Fruit fly (Drosophila melanogaster): ENCODE results near the gene CG7655.
A peak's percentile ranks its signal among the peaks of the same experiment; 100 is the strongest.

Gene CG7655

dm6 chr3R:17701131-17701593, 18.7 kb downstream of the CG7655 start (continued):
- TF ChIP-seq CG13894 (tag; optimal IDR thresholded peaks at IDR 0.05) (peak; percentile 49), chn (GFP tag; optimal IDR thresholded peaks at IDR 0.05) (no peak), D19A (tag; optimal IDR thresholded peaks at IDR 0.05) (peak; percentile 34), Scr (GFP tag; IDR thresholded peaks at IDR 0.05; ENCODE audit: partially characterized antibody) (peak; percentile 35; the same call in 1 of the 2 replicates), HHEX (GFP tag; optimal IDR thresholded peaks at IDR 0.05) (no peak), Tbp (GFP tag; optimal IDR thresholded peaks at IDR 0.05) (no peak), CG9932 (GFP tag; IDR thresholded peaks at IDR 0.05) (peak; percentile 29), lab (GFP tag; optimal IDR thresholded peaks at IDR 0.05) (no peak), pnt (GFP tag; optimal IDR thresholded peaks at IDR 0.05) (no peak), Aef1 (GFP tag; IDR thresholded peaks at IDR 0.05) (peak; percentile 50; the same call in 2 of the 3 replicates), ssp (GFP tag; IDR thresholded peaks at IDR 0.05) (no peak), ken (GFP tag; IDR thresholded peaks at IDR 0.05) (no peak), chif (GFP tag; optimal IDR thresholded peaks at IDR 0.05) (no peak), Usf (GFP tag; optimal IDR thresholded peaks at IDR 0.05) (no peak), CG1792 (GFP tag; optimal IDR thresholded peaks at IDR 0.05) (no peak), grn (GFP tag; optimal IDR thresholded peaks at IDR 0.05) (peak; percentile 75), peb (GFP tag; IDR thresholded peaks at IDR 0.05) (no peak), HmgZ (tag; optimal IDR thresholded peaks at IDR 0.05) (peak; percentile 35), zfh2 (GFP tag; optimal IDR thresholded peaks at IDR 0.05) (peak; percentile 13), CG7271 (tag; optimal IDR thresholded peaks at IDR 0.05) (no peak), Antp (GFP tag; optimal IDR thresholded peaks at IDR 0.05) (no peak), Atf3 (GFP tag; optimal IDR thresholded peaks at IDR 0.05) (no peak), Vsx1 (GFP tag; optimal IDR thresholded peaks at IDR 0.05) (no peak), BtbVII (GFP tag; optimal IDR thresholded peaks at IDR 0.05) (no peak), abd-A (tag; optimal IDR thresholded peaks at IDR 0.05) (peak; percentile 78), knrl (GFP tag; IDR thresholded peaks at IDR 0.05; ENCODE audit: partially characterized antibody) (peak; percentile 32; the same call in 1 of the 3 replicates), CG1603 (tag; optimal IDR thresholded peaks at IDR 0.05) (no peak), CG12155 (GFP tag; optimal IDR thresholded peaks at IDR 0.05) (no peak), B-H2 (GFP tag; optimal IDR thresholded peaks at IDR 0.05) (peak; percentile 25), ind (GFP tag; optimal IDR thresholded peaks at IDR 0.05) (no peak), row (GFP tag; IDR thresholded peaks at IDR 0.05) (0 out of 3 replicates have a peak, but pooled peaks have one; percentile 10), pfk (GFP tag; optimal IDR thresholded peaks at IDR 0.05) (peak; percentile 58), Awh (GFP tag; IDR thresholded peaks at IDR 0.05) (peak; percentile 37; the same call in 1 of the 2 replicates), MESR4 (GFP tag; optimal IDR thresholded peaks at IDR 0.05) (no peak), Xrp1 (GFP tag; IDR thresholded peaks at IDR 0.05) (no peak), CG12391 (tag; optimal IDR thresholded peaks at IDR 0.05) (no peak), chm (GFP tag; IDR thresholded peaks at IDR 0.05) (0 out of 2 replicates have a peak, but pooled peaks have one; percentile 8), CG3281 (GFP tag; optimal IDR thresholded peaks at IDR 0.05) (no peak), slbo (GFP tag; IDR thresholded peaks at IDR 0.05) (peak; percentile 18; the same call in 1 of the 2 replicates), CG7745 (tag; optimal IDR thresholded peaks at IDR 0.05) (no peak), CG9797 (GFP tag; optimal IDR thresholded peaks at IDR 0.05) (no peak), Mrtf (GFP tag; IDR thresholded peaks at IDR 0.05) (no peak), CG6854 (GFP tag; optimal IDR thresholded peaks at IDR 0.05) (no peak), Opbp (GFP tag; IDR thresholded peaks at IDR 0.05; ENCODE audit: partially characterized antibody) (0 out of 3 replicates have a peak, but pooled peaks have one; percentile 1), Fer1 (GFP tag; optimal IDR thresholded peaks at IDR 0.05) (no peak), CG6272 (GFP tag; IDR thresholded peaks at IDR 0.05) (no peak), Pdp1 (GFP tag; optimal IDR thresholded peaks at IDR 0.05) (peak in 1 of 2 experiments; percentile 40), CG34376 (GFP tag; optimal IDR thresholded peaks at IDR 0.05) (no peak), az2 (GFP tag; optimal IDR thresholded peaks at IDR 0.05) (no peak), CG34224 (GFP tag; IDR thresholded peaks at IDR 0.05; ENCODE audit: partially characterized antibody) (peak; percentile 47; the same call in 1 of the 3 replicates)
